Fruit fly (Drosophila melanogaster): ENCODE measurements around the gene RluA-2.

Gene RluA-2

DNA sequence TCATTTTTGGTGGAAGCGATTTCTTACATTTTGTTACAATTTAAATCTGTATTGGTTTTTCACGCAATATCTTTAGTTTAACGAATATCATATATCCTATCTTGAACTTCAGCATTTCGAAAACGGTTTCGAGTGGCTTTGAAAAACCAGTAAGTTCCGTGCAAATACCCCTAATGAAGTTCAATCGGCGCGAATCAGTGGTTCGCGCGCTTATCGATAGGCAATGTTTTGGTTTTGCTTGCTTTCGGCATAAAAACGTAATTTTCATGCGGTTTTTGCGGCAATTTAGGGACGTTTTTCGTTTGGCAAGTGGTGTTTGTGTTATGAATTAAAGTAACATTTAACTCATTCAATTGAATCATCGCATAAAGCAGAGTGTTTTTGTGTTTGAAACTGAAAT is at the start of gene RluA-2:
RluA-2 (plus strand) TSS at position 195 of the 400 bp plus-strand sequence.
- TF ChIP-seq usp (GFP tag; optimal IDR thresholded peaks at IDR 0.05) (no peak), EcR (GFP tag; optimal IDR thresholded peaks at IDR 0.05) (no peak), psq (optimal IDR thresholded peaks at IDR 0.05) (no peak), CG8478 (optimal IDR thresholded peaks at IDR 0.05) (no peak), Dll (optimal IDR thresholded peaks at IDR 0.05) (no peak), pan (optimal IDR thresholded peaks at IDR 0.05) (no peak)

DNA sequence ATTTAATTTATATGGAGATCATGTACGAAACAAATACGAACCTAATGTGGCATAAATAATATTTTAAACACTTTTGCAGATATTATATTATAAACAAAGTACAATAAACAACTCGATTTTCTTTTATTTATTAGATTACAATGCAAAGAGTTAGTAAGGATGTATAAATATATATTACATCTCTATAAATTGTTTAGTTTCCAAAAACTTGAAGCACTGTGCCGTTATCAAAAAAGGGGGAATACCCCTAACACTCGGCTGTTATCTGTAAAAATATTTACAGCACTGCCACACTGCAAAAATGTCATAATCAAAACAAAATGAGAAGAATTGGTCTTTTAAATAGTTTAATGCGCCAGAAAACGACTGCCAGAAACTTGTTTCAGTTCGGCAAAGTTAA is 48.3 kb upstream of the RluA-2 start, which contains the start of gene CG5188:
CG5188 (plus strand) TSS at position 302 of the 400 bp plus-strand sequence.
- TF ChIP-seq EcR (GFP tag; optimal IDR thresholded peaks at IDR 0.05) (no peak), CG8478 (optimal IDR thresholded peaks at IDR 0.05) (no peak), pan (optimal IDR thresholded peaks at IDR 0.05) (no peak), Dll (optimal IDR thresholded peaks at IDR 0.05) (no peak), psq (optimal IDR thresholded peaks at IDR 0.05) (no peak), usp (GFP tag; optimal IDR thresholded peaks at IDR 0.05) (no peak)

DNA sequence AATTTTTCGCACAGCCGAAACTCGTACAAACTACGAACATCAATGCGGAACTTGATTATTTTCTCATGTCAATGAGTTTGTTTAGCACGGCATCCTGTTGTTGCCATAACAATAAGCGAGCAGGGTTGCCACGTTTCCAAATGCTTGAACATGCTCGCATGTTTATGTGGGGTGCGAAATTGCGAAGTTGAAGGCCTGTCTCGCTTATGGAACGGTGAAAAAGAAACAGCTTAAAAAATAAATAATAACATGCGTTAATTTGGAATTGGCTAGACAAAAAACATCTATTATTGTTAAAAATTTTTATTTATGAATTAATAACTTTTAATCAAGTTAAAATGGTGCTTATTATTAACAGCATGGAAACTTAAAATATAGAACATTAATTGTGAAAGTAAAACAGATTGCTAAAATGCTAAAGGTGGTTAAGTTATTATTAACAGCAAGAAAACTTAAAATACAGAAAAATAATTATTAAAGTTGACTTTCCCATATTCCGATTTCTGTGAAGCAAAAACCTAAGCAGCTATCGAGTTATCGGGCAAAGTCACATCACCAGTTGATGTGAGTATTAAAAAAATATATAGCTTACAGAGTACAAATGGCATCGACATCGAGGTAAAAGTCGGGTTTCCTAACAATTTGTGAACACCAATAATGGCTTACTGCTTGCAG is 45.9 kb upstream of the RluA-2 start, which contains the start of the genes Bug22 and TfIIB:
Bug22 (minus strand) TSS at position 117 of the 675 bp plus-strand sequence.
TfIIB (plus strand) TSS at position 537 of the 675 bp plus-strand sequence.
- TF ChIP-seq Dll (optimal IDR thresholded peaks at IDR 0.05) (no peak), psq (optimal IDR thresholded peaks at IDR 0.05) (no peak), usp (GFP tag; optimal IDR thresholded peaks at IDR 0.05) (no peak), EcR (GFP tag; optimal IDR thresholded peaks at IDR 0.05) (no peak), CG8478 (optimal IDR thresholded peaks at IDR 0.05) (no peak)

dm6 chr2L:10435606-10436160 is 41.2 kb upstream of the RluA-2 start, which contains the start of the genes TBC1D16 and holn1:
TBC1D16 (minus strand) TSS chr2L:10435656.
holn1 (plus strand) TSS chr2L:10435995.
- TF ChIP-seq Dll (optimal IDR thresholded peaks at IDR 0.05) (no peak), EcR (GFP tag; optimal IDR thresholded peaks at IDR 0.05) (no peak), CG8478 (optimal IDR thresholded peaks at IDR 0.05) (no peak)

DNA sequence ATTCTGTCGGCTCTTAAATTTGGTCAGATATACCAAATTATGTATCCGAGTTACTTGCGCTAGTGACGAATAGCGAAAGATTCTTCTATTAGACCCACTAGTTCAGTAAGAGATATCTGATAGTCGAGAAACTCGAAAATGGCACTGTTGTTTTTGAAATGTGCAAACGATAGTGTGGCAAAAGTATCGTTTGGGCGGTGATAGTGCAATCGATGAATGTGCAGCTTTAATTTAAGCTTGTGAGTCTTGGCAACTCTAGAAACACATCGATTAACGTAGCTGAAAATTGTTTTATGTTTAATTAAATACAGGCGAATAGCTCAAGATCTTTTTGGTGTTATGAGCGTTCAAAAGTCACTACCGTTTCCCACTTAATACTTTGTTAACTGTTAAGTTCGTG is 39.6 kb upstream of the RluA-2 start, which contains the start of gene STUB1:
STUB1 (plus strand) TSS at position 232 of the 400 bp plus-strand sequence.
- TF ChIP-seq psq (optimal IDR thresholded peaks at IDR 0.05) (no peak), usp (GFP tag; optimal IDR thresholded peaks at IDR 0.05) (no peak), Dll (optimal IDR thresholded peaks at IDR 0.05) (no peak), pan (optimal IDR thresholded peaks at IDR 0.05) (no peak), CG8478 (optimal IDR thresholded peaks at IDR 0.05) (no peak), EcR (GFP tag; optimal IDR thresholded peaks at IDR 0.05) (no peak)

dm6 chr2L:10439174-10439573 is 37.7 kb upstream of the RluA-2 start, which contains the start of gene Nse4:
Nse4 (plus strand) TSS chr2L:10439440.
- TF ChIP-seq CG8478 (optimal IDR thresholded peaks at IDR 0.05) (no peak), pan (optimal IDR thresholded peaks at IDR 0.05) (no peak)

DNA sequence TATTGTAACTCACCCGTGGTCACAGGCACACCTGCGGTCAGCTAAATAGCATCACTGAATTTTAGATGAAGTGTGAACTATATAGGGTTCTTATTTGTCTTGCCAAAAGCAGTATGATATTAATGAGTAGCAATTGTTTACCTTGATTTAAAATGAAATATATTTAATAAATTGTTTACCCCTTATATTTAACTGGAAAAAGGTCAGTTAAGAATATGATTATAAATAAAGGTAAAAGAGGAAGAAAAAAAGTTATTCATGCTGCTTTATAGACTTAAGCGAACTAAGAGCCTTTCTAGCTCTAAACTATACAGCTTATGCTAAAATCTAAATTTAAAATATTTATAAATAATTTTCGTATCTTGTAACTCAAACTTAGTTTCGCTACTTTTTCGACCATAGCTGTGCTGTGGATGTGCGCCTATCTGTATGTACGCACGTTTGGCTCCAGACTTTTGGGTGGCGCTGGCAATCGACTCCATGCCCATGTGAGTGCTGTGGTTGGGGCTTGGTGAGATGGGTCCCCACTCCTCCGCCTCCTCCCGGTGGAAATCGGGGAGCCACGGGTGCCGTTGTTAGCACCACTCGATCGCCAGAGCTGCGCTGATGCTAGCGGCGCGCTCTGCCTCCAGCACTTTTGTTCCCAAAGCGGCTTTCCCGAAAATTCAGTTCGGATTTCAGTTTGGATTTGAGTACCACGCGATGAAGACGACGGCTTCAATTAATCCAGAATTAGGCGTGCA is 34.7 kb upstream of the RluA-2 start, which contains the start of gene loh:
loh (plus strand) TSS at position 487 of the 743 bp plus-strand sequence.
- no peak for TF ChIP-seq Dll (optimal IDR thresholded peaks at IDR 0.05)
- TF ChIP-seq CG8478 (optimal IDR thresholded peaks at IDR 0.05): no peak
- TF ChIP-seq usp (GFP tag; optimal IDR thresholded peaks at IDR 0.05): no peak
- no peak for TF ChIP-seq psq (optimal IDR thresholded peaks at IDR 0.05)
- TF ChIP-seq pan (optimal IDR thresholded peaks at IDR 0.05): no peak
- no peak for TF ChIP-seq EcR (GFP tag; optimal IDR thresholded peaks at IDR 0.05)

DNA sequence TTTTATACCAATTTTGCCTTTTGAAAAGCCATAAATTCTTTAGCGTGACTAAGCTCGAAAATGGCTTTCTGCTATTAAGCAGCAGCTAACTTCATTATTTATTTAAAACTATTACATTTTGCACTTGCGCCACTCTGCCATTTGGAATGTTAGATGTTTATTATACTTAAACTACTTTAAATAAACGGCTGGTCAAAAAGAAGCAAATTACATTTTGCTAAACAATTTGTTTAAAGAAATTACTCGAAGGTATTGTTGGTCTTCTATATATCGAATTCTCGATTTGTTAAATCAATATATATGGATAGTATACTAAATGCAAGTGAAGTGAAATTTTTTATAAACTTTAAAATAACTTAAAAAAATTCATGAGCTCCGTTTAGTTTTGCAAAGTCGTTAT is 24.6 kb upstream of the RluA-2 start, which contains the start of gene ppk10:
ppk10 (minus strand) TSS at position 101 of the 400 bp plus-strand sequence.
- TF ChIP-seq CG8478 (optimal IDR thresholded peaks at IDR 0.05): no peak
- no peak for TF ChIP-seq psq (optimal IDR thresholded peaks at IDR 0.05)
- no peak for TF ChIP-seq EcR (GFP tag; optimal IDR thresholded peaks at IDR 0.05)
- no peak for TF ChIP-seq usp (GFP tag; optimal IDR thresholded peaks at IDR 0.05)
- TF ChIP-seq Dll (optimal IDR thresholded peaks at IDR 0.05): no peak
- TF ChIP-seq pan (optimal IDR thresholded peaks at IDR 0.05): no peak

- TF ChIP-seq psq (optimal IDR thresholded peaks at IDR 0.05) (no peak), CG8478 (optimal IDR thresholded peaks at IDR 0.05) (no peak), Dll (optimal IDR thresholded peaks at IDR 0.05) (no peak), pan (optimal IDR thresholded peaks at IDR 0.05) (no peak)
Measured at dm6 chr2L:10455944-10456520, 20.8 kb upstream of the RluA-2 start.

dm6 chr2L:10457191-10457899 is 19.5 kb upstream of the RluA-2 start, which contains the start of the genes LManI and LManII:
LManI (minus strand) TSS chr2L:10457241.
LManII (plus strand) TSS chr2L:10457658.
- TF ChIP-seq Dll (optimal IDR thresholded peaks at IDR 0.05): no peak

DNA sequence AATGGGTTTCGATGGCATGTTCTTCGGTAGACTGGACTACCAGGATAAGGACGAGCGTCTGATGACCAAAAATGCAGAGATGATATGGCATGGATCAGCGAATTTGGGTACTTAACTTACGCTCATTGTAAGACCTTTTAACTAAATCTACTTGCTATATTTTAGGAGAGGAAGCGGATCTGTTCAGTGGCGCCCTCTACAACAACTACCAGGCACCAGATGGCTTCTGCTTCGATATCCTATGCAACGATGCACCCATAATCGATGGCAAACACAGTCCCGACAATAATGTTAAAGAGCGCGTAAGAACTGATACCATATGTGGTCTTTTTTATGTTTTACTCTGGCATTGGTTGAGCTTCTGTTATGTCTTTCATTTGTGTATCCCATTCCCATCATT is 17.9 kb upstream of the RluA-2 start:
- TF ChIP-seq usp (GFP tag; optimal IDR thresholded peaks at IDR 0.05): no peak
- TF ChIP-seq Dll (optimal IDR thresholded peaks at IDR 0.05): no peak
- no peak for TF ChIP-seq pan (optimal IDR thresholded peaks at IDR 0.05)
